Worm (Caenorhabditis elegans) whole organism, young adult: ENCODE results near the gene M02F4.1.
A peak's percentile ranks its signal among the peaks of the same experiment; 100 is the strongest.

Source experiments
- B0261.1 ChIP-seq: sonication (generic microtip); optimal IDR thresholded peaks from 2 replicates; lab custom pipeline; 2016; ENCODE audit warnings: mild to moderate bottlenecking, missing genetic modification characterization, moderate library complexity, missing compliant biosample characterization
- D2030.7 ChIP-seq: fragments of 200-800 bp; sonication (Bioruptor generic); IDR thresholded peaks from 2 replicates; pipeline ENCODE4 v1.3.6; 2022; ENCODE audit warnings: missing genetic modification reagents, missing genetic modification characterization, missing compliant biosample characterization
- F10E7.11 ChIP-seq: sonication (generic microtip); optimal IDR thresholded peaks from 2 replicates; lab custom pipeline; 2017; ENCODE audit warnings: mild to moderate bottlenecking, missing genetic modification characterization, moderate library complexity, missing compliant biosample characterization
- F22D6.2 ChIP-seq: sonication (generic microtip); optimal IDR thresholded peaks from 2 replicates; lab custom pipeline; 2016; ENCODE audit warnings: mild to moderate bottlenecking, missing genetic modification characterization, missing compliant biosample characterization
- F33H1.4 ChIP-seq: fragments of 200-800 bp; sonication (Bioruptor generic); IDR thresholded peaks from 2 replicates; pipeline ENCODE4 v1.3.6; 2022; ENCODE audit warnings: missing genetic modification reagents, missing genetic modification characterization, missing compliant biosample characterization
- F37B4.10 ChIP-seq: fragments of 200-800 bp; sonication (Bioruptor generic); IDR thresholded peaks from 2 replicates; pipeline ENCODE4 v1.3.6; 2022; ENCODE audit warnings: missing genetic modification characterization, missing compliant biosample characterization
- F49E8.2 ChIP-seq: sonication (generic microtip); optimal IDR thresholded peaks from 3 replicates; lab custom pipeline; 2017; ENCODE audit warnings: missing genetic modification characterization, mild to moderate bottlenecking, missing compliant biosample characterization, antibody characterized with exemption, moderate library complexity; ENCODE audit not compliant: insufficient read depth
- F52B5.7 ChIP-seq: sonication (generic microtip); optimal IDR thresholded peaks from 2 replicates; lab custom pipeline; 2016; ENCODE audit warnings: mild to moderate bottlenecking, missing genetic modification characterization, missing compliant biosample characterization
- F57A8.1 ChIP-seq: fragments of 200-800 bp; sonication (Bioruptor generic); optimal IDR thresholded peaks from 2 replicates; lab custom pipeline; 2018; ENCODE audit warnings: mild to moderate bottlenecking, missing genetic modification characterization, moderate library complexity, missing compliant biosample characterization
- K12H6.12 ChIP-seq: fragments of 200-800 bp; sonication (Bioruptor generic); optimal IDR thresholded peaks from 2 replicates; lab custom pipeline; 2018; ENCODE audit warnings: mild to moderate bottlenecking, missing genetic modification characterization, missing compliant biosample characterization
- T07F8.4 ChIP-seq: sonication (generic microtip); optimal IDR thresholded peaks from 2 replicates; lab custom pipeline; 2016; ENCODE audit warnings: mild to moderate bottlenecking, missing genetic modification characterization, moderate library complexity, missing compliant biosample characterization
- T26A5.8 ChIP-seq: sonication (generic microtip); optimal IDR thresholded peaks from 2 replicates; lab custom pipeline; 2016; ENCODE audit warnings: missing genetic modification characterization, missing compliant biosample characterization
- Y67H2A.10 ChIP-seq: fragments of 200-800 bp; sonication (Bioruptor generic); conservative IDR thresholded peaks from 2 replicates; pipeline ENCODE4 v1.3.6; 2022; ENCODE audit warnings: missing genetic modification reagents, missing genetic modification characterization, missing compliant biosample characterization
- akir-1 ChIP-seq: fragments of 200-800 bp; sonication (Bioruptor generic); optimal IDR thresholded peaks from 2 replicates; lab custom pipeline; 2018; ENCODE audit warnings: mild to moderate bottlenecking, missing genetic modification characterization, moderate library complexity, missing compliant biosample characterization
- aptf-3 ChIP-seq: fragments of 200-800 bp; sonication (Bioruptor generic); IDR thresholded peaks from 2 replicates; pipeline ENCODE4 v1.3.6; 2022; ENCODE audit warnings: missing genetic modification characterization, missing compliant biosample characterization
- bed-2 ChIP-seq: fragments of 200-800 bp; sonication (Bioruptor generic); IDR thresholded peaks from 2 replicates; pipeline ENCODE4 v1.3.6; 2022; ENCODE audit warnings: missing genetic modification reagents, missing genetic modification characterization, missing compliant biosample characterization
- ceh-91 ChIP-seq: fragments of 200-800 bp; sonication (Bioruptor generic); IDR thresholded peaks from 2 replicates; pipeline ENCODE4 v1.3.6; 2022; ENCODE audit warnings: missing genetic modification reagents, missing genetic modification characterization, missing compliant biosample characterization
- egl-18 ChIP-seq: fragments of 200-800 bp; sonication (Bioruptor generic); IDR thresholded peaks from 2 replicates; pipeline ENCODE4 v1.3.6; 2022; ENCODE audit warnings: missing genetic modification reagents, missing genetic modification characterization, missing compliant biosample characterization
- egrh-3 ChIP-seq: fragments of 200-800 bp; sonication (Bioruptor generic); IDR thresholded peaks from 2 replicates; pipeline ENCODE4 v1.3.6; 2022; ENCODE audit warnings: missing genetic modification reagents, missing genetic modification characterization, missing compliant biosample characterization
- gei-17 ChIP-seq: fragments of 200-800 bp; sonication (Bioruptor generic); optimal IDR thresholded peaks from 2 replicates; lab custom pipeline; 2018; ENCODE audit warnings: mild to moderate bottlenecking, missing genetic modification characterization, missing compliant biosample characterization
- hmg-1.2 ChIP-seq: fragments of 200-800 bp; sonication (Bioruptor generic); IDR thresholded peaks from 2 replicates; pipeline ENCODE4 v1.3.6; 2022; ENCODE audit warnings: missing genetic modification reagents, missing genetic modification characterization, missing compliant biosample characterization
- lag-1 ChIP-seq: fragments of 200-800 bp; sonication (Bioruptor generic); IDR thresholded peaks from 2 replicates; pipeline ENCODE4 v1.3.6; 2022; ENCODE audit warnings: missing genetic modification reagents, missing genetic modification characterization, missing compliant biosample characterization
- let-526 ChIP-seq: fragments of 200-800 bp; sonication (Bioruptor generic); IDR thresholded peaks from 2 replicates; pipeline ENCODE4 v1.3.6; 2022; ENCODE audit warnings: missing genetic modification reagents, missing genetic modification characterization, missing compliant biosample characterization
- lin-40 ChIP-seq: sonication (generic microtip); optimal IDR thresholded peaks from 2 replicates; lab custom pipeline; 2016; ENCODE audit warnings: missing genetic modification characterization, mild to moderate bottlenecking, missing compliant biosample characterization, missing genotype, missing genetic modification reagents
- lin-54 ChIP-seq: fragments of 200-800 bp; sonication (Bioruptor generic); optimal IDR thresholded peaks from 2 replicates; lab custom pipeline; 2018; ENCODE audit warnings: mild to moderate bottlenecking, missing genetic modification characterization, missing compliant biosample characterization
- lir-1 ChIP-seq: fragments of 200-800 bp; sonication (Bioruptor generic); conservative IDR thresholded peaks from 2 replicates; pipeline ENCODE4 v1.3.6; 2022; ENCODE audit warnings: missing genetic modification reagents, missing genetic modification characterization, missing compliant biosample characterization
- mcd-1 ChIP-seq: fragments of 200-800 bp; sonication (Bioruptor generic); IDR thresholded peaks from 2 replicates; pipeline ENCODE4 v1.3.6; 2022; ENCODE audit warnings: missing genetic modification reagents, missing genetic modification characterization, missing compliant biosample characterization
- repo-1 ChIP-seq: sonication (generic microtip); optimal IDR thresholded peaks from 2 replicates; lab custom pipeline; 2017; ENCODE audit warnings: mild to moderate bottlenecking, missing genetic modification characterization, missing compliant biosample characterization
- rpc-1 ChIP-seq, 2 experiments: fragments of 150-350 bp in 1 of 2; sonication (generic microtip) in 1 of 2; optimal IDR thresholded peaks; 2 replicates each; lab custom pipeline; 2014 to 2018; ENCODE audit warnings: missing biosample characterization in 1 of 2, missing genetic modification characterization in 1 of 2, missing genetic modification reagents in 1 of 2, missing genotype in 1 of 2
- sea-2 ChIP-seq: fragments of 200-800 bp; sonication (Bioruptor generic); IDR thresholded peaks from 2 replicates; pipeline ENCODE4 v1.3.6; 2022; ENCODE audit warnings: missing genetic modification characterization, missing compliant biosample characterization
- snpc-4 ChIP-seq, 5 experiments: fragments of 150-350 bp in 1 of 5; sonication (generic microtip) in 4 of 5; optimal IDR thresholded peaks; 2 replicates each; lab custom pipeline; 2014 to 2018; ENCODE audit warnings: missing genetic modification characterization in 5 of 5, missing biosample characterization in 3 of 5, antibody characterized with exemption in 2 of 5, mild to moderate bottlenecking in 2 of 5, missing compliant biosample characterization in 2 of 5, missing genotype in 2 of 5, moderate library complexity in 2 of 5, missing genetic modification reagents in 1 of 5
- tbx-9 ChIP-seq: sonication (generic microtip); optimal IDR thresholded peaks from 2 replicates; lab custom pipeline; 2016; ENCODE audit warnings: borderline replicate concordance, missing genetic modification characterization, inconsistent platforms, missing compliant biosample characterization
- unc-62 ChIP-seq: fragments of 150-350 bp; optimal IDR thresholded peaks from 2 replicates; lab custom pipeline; 2014; ENCODE audit warnings: missing biosample characterization, missing genetic modification reagents, missing genetic modification characterization
- ztf-18 ChIP-seq: sonication (generic microtip); optimal IDR thresholded peaks from 2 replicates; lab custom pipeline; 2016; ENCODE audit warnings: missing genotype, mild to moderate bottlenecking, missing genetic modification characterization, missing compliant biosample characterization
- ztf-26 ChIP-seq: sonication (generic microtip); optimal IDR thresholded peaks from 2 replicates; lab custom pipeline; 2017; ENCODE audit warnings: missing genetic modification characterization, missing compliant biosample characterization
- ztf-6 ChIP-seq: fragments of 200-800 bp; sonication (Bioruptor generic); IDR thresholded peaks from 2 replicates; pipeline ENCODE4 v1.3.6; 2022; ENCODE audit warnings: missing genetic modification reagents, missing genetic modification characterization, missing compliant biosample characterization

Gene M02F4.1

DNA sequence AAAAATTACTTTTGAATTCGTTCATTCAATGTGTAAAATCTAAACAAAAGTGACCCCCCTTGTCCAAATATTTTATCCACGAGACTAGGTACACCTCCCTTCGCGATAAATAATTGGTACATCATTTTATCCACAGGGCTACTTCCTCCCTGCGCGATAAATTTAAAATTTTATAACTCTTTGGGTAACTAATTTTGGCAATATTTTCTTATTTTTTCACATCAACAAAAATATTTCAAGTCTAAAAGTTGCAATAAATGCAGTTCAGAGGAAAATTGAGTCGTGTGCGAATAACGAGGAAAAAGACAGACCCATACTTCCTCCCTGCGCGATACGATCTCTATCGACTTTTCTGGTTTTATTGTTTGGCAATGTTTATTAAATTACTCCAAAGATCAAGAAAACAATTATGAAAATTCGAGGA lies 31.9 kb downstream of the M02F4.1 start (continued):
- TF ChIP-seq F52B5.7 (tag; lab: Kevin White, UChicago), result peak; percentile 82
- peak; percentile 99 for TF ChIP-seq repo-1 (tag; lab: Kevin White, UChicago)
- TF ChIP-seq D2030.7 (GFP tag; lab: Robert Waterston, UW), result no peak
- peak; percentile 70 for TF ChIP-seq ztf-18 (tag; lab: Kevin White, UChicago)
- peak; percentile 90; the same call in 1 of the 2 replicates for TF ChIP-seq F37B4.10 (GFP tag; lab: Robert Waterston, UW)

DNA sequence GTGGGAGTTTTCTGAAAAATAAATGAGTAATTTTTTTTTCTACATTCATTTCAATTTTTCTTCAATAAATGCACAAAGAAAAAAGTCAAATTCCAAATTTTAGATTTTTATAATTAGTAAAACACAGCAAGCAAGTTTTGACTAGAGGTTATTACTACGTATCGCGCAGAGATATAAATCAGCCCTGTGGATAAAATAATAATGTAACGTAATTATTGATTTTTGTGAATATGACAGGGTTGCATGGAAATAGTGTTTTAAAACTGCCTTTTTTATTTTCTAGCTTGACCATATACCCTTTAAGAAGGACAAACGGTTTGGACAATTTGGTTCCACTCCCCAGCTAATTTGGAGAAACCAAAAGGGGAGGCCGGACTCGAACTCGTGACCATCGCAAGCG lies 32.6 kb downstream of the M02F4.1 start:
- no peak for TF ChIP-seq let-526
- TF ChIP-seq hmg-1.2, result no peak
- TF ChIP-seq F57A8.1, result no peak
- TF ChIP-seq T07F8.4, result no peak
- TF ChIP-seq ceh-91 (GFP tag; lab: Robert Waterston, UW), result no peak
- no peak for TF ChIP-seq F22D6.2 (tag; lab: Kevin White, UChicago)
- TF ChIP-seq B0261.1 (tag; lab: Kevin White, UChicago), result no peak
- no peak for TF ChIP-seq lin-54 (GFP tag; lab: Kevin White, UChicago)
- TF ChIP-seq aptf-3, result no peak
- no peak for TF ChIP-seq sea-2 (GFP tag; lab: Robert Waterston, UW)
- no peak for TF ChIP-seq F49E8.2 (tag; lab: Kevin White, UChicago)
- no peak for TF ChIP-seq mcd-1 (GFP tag; lab: Robert Waterston, UW)
- TF ChIP-seq gei-17 (GFP tag; lab: Kevin White, UChicago), result no peak
- TF ChIP-seq lir-1 (GFP tag; lab: Robert Waterston, UW), result no peak
- TF ChIP-seq akir-1, result no peak
- TF ChIP-seq unc-62, result no peak
- no peak for TF ChIP-seq bed-2 (GFP tag; lab: Robert Waterston, UW)

DNA sequence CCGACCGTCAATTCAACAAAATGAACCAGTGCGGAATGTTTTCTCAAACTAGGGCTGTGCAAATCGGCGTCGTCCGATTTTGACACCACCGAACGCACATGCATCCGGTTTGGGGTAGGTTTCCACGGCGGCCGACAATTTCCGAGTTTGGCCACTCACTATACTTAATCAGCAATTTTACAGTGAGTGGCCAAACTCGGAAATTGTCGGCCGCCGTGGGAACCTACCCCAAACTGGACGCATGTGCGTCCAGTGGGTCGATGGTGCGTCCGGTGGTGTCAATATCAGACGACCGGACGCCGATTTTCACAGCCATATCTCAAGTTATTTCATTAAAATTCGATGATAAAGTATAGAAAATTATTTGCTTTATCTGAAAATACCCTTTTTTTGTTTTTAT lies 38.8 kb downstream of the M02F4.1 start:
- TF ChIP-seq snpc-4 (GFP tag; optimal IDR thresholded peaks at IDR 0.05; lab: Kevin White, UChicago) (no peak), snpc-4 (tag; optimal IDR thresholded peaks at IDR 0.05; lab: Kevin White, UChicago) (peak in 2 of 4 experiments; percentile 54 to 80), Y67H2A.10 (GFP tag; lab: Robert Waterston, UW) (no peak), T26A5.8 (tag; lab: Kevin White, UChicago) (no peak)

DNA sequence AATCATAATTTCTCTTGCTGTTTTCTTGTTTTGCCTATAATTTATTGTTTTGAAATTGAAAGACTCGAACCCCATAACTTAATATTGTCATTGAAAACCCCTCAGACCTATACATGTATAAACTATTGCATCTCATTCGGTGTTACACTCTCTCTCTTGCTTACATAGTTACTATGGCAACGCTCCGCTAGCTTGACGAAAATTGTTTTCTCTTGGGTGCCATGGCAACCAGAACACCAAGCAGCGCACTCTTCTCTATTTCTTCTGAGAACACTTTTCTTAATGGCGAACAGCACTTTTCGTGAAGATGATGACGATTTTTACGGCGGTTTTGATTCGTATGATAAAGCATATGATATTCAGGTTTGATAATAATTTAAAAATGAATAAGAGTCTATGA lies 44.9 kb downstream of the M02F4.1 start, which contains the start of gene osm-5:
TSS of gene osm-5 (plus strand) at position 268 of the 400 bp plus-strand sequence.
- TF ChIP-seq lin-54 (GFP tag; lab: Kevin White, UChicago), result no peak
- TF ChIP-seq lag-1 (GFP tag; lab: Robert Waterston, UW), result no peak

DNA sequence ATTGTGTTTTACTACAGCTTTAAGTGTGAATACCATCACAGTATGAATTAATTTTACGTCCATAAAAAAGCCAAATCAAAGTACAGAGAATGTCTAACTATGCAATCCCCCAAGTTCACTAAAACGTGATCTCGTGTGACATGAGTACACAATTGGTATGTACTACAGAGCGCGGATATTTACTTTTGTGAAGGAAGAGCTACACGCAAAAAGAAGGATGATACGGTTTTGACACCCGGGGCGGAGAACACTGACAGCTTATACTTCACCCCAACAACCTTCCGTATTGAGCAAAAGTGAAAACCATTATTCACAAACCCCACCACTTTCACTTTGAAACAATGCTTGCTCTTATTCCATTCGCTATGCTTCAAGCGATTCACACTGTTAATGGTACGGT lies 47.2 kb downstream of the M02F4.1 start, which contains the start of gene nspg-5:
TSS of gene nspg-5 (plus strand) at position 301 of the 400 bp plus-strand sequence.
- no peak for TF ChIP-seq lin-40 (tag; lab: Kevin White, UChicago)
- no peak for TF ChIP-seq ztf-6 (GFP tag; lab: Robert Waterston, UW)
- TF ChIP-seq tbx-9 (tag; lab: Kevin White, UChicago), result no peak
- TF ChIP-seq F57A8.1, result no peak
- TF ChIP-seq egl-18 (GFP tag; lab: Robert Waterston, UW), result no peak
- TF ChIP-seq F37B4.10 (GFP tag; lab: Robert Waterston, UW), result no peak
- no peak for TF ChIP-seq K12H6.12
- no peak for TF ChIP-seq ztf-26 (tag; lab: Kevin White, UChicago)
- no peak for TF ChIP-seq egrh-3 (GFP tag; lab: Robert Waterston, UW)
- TF ChIP-seq unc-62, result no peak
- TF ChIP-seq rpc-1 (optimal IDR thresholded peaks at IDR 0.05; lab: Kevin White, UChicago), result no peak
- no peak for TF ChIP-seq rpc-1 (tag; optimal IDR thresholded peaks at IDR 0.05; lab: Kevin White, UChicago)
- TF ChIP-seq F33H1.4 (GFP tag; lab: Robert Waterston, UW), result no peak
- TF ChIP-seq F10E7.11, result no peak
